Worm (Caenorhabditis elegans): ENCODE results near the gene srg-48.

The srg-48 gene

DNA sequence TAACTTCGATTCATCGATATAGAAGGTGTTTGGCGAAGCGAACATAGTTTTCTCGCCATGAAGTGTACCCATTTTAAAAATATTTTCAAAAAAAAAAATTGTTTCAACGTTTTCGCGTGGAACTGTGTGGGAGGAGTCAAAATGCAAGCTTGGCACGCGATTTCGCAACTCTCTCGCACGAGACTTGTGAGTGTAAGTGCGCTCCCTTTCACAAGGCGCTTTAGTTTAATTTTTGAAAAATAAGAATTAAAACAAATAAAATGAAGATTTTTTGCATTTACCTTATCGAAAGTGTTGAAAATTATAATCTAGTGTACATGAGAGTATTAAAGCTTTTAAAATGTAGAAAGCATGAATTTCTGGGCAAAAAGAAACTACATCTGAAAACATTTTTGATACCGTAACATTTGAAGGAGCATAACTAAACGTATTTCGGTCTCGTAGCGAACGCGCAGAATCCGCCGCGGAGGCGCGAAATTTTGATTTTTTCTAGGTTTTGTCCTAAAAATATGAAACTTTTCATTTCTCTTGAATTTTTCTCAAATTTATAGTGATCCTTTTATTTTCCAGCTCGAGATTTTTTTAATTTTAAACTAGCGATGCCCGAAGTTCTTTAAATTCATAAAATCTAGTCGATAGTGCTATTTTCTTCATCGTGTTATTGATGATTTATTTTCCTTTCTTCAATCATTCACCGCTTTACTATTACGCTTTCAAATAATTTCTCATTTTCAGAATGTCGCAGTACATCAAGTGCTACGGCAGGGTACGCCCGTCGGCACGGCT is 32.5 kb upstream of the srg-48 start, which contains the start of the genes cogc-2 and klp-18:
Gene cogc-2, minus strand, starts transcription at position 105 of the 786 bp plus-strand sequence.
Gene klp-18, plus strand, starts transcription at position 736 of the 786 bp plus-strand sequence.
- no peak for TF ChIP-seq mef-2 (tag; optimal IDR thresholded peaks at IDR 0.05)
- TF ChIP-seq unc-30 (tag; optimal IDR thresholded peaks at IDR 0.05) = no peak
- TF ChIP-seq lir-3 (tag; optimal IDR thresholded peaks at IDR 0.05; ENCODE audit: poor library complexity) = peak; percentile 74
- no peak for TF ChIP-seq nhr-237 (tag; optimal IDR thresholded peaks at IDR 0.05)
- peak; percentile 71 for TF ChIP-seq irx-1 (tag; optimal IDR thresholded peaks at IDR 0.05)
- TF ChIP-seq snpc-4 (tag; optimal IDR thresholded peaks at IDR 0.05) = peak; percentile 80
- TF ChIP-seq nhr-76 (tag; optimal IDR thresholded peaks at IDR 0.05) = peak; percentile 69
- no peak for TF ChIP-seq nhr-84 (tag; optimal IDR thresholded peaks at IDR 0.05)
- TF ChIP-seq hlh-4 (tag; optimal IDR thresholded peaks at IDR 0.05) = no peak
- no peak for TF ChIP-seq Y116A8C.19 (tag; optimal IDR thresholded peaks at IDR 0.05; ENCODE audit: borderline replicate concordance)
- no peak for TF ChIP-seq unc-62 (GFP tag; optimal IDR thresholded peaks at IDR 0.05)
- peak; percentile 96 for TF ChIP-seq unc-130 (tag; optimal IDR thresholded peaks at IDR 0.05)
- peak; percentile 63 for TF ChIP-seq sox-4 (tag; optimal IDR thresholded peaks at IDR 0.05)
- TF ChIP-seq nhr-20 (tag; optimal IDR thresholded peaks at IDR 0.05) = peak; percentile 85
- peak; percentile 83 for TF ChIP-seq xbp-1 (tag; optimal IDR thresholded peaks at IDR 0.05)
- TF ChIP-seq egl-13 (tag; optimal IDR thresholded peaks at IDR 0.05) = peak; percentile 74
- peak; percentile 63 for TF ChIP-seq hpl-2 (GFP tag; optimal IDR thresholded peaks at IDR 0.05)
- no peak for TF ChIP-seq C34B4.2 (tag; optimal IDR thresholded peaks at IDR 0.05)
- TF ChIP-seq swsn-7 (tag; optimal IDR thresholded peaks at IDR 0.05) = peak; percentile 83
- no peak for TF ChIP-seq aha-1 (tag; optimal IDR thresholded peaks at IDR 0.05)
- peak; percentile 50 for TF ChIP-seq elt-2 (tag; optimal IDR thresholded peaks at IDR 0.05)
- TF ChIP-seq efl-3 (GFP tag; optimal IDR thresholded peaks at IDR 0.05) = no peak
- TF ChIP-seq pag-3 (tag; optimal IDR thresholded peaks at IDR 0.05; ENCODE audit: borderline replicate concordance, insufficient read depth) = no peak
- TF ChIP-seq isw-1 (GFP tag; IDR thresholded peaks at IDR 0.05) = peak; percentile 73
- TF ChIP-seq fkh-4 (tag; optimal IDR thresholded peaks at IDR 0.05; ENCODE audit: borderline replicate concordance) = peak; percentile 9
- TF ChIP-seq ceh-90 (tag; optimal IDR thresholded peaks at IDR 0.05) = peak; percentile 12
- TF ChIP-seq efl-1 (optimal IDR thresholded peaks at IDR 0.05) = peak; percentile 96 to 97
- TF ChIP-seq efl-1 (GFP tag; optimal IDR thresholded peaks at IDR 0.05 in 1 of 2) = peak; percentile 95 to 99
- peak; percentile 67 for TF ChIP-seq fkh-8 (tag; optimal IDR thresholded peaks at IDR 0.05)
- peak; percentile 45 for TF ChIP-seq ceh-8 (GFP tag; optimal IDR thresholded peaks at IDR 0.05)
- peak; percentile 85 for TF ChIP-seq tbx-2 (tag; optimal IDR thresholded peaks at IDR 0.05)
- TF ChIP-seq zag-1 (tag; optimal IDR thresholded peaks at IDR 0.05) = no peak
- peak; percentile 32 for TF ChIP-seq pax-3 (tag; optimal IDR thresholded peaks at IDR 0.05)
- TF ChIP-seq sup-37 (GFP tag; optimal IDR thresholded peaks at IDR 0.05) = no peak
- peak; percentile 90 for TF ChIP-seq nhr-71 (tag; optimal IDR thresholded peaks at IDR 0.05)
- TF ChIP-seq ztf-4 (tag; optimal IDR thresholded peaks at IDR 0.05) = peak; percentile 62
- no peak for TF ChIP-seq ama-1 (optimal IDR thresholded peaks at IDR 0.05)
- peak; percentile 52 for TF ChIP-seq C04F5.9 (tag; optimal IDR thresholded peaks at IDR 0.05)
- TF ChIP-seq blmp-1 (tag; optimal IDR thresholded peaks at IDR 0.05) = peak; percentile 80
- TF ChIP-seq lin-39 (tag; optimal IDR thresholded peaks at IDR 0.05) = peak; percentile 75
- TF ChIP-seq rnt-1 (tag; optimal IDR thresholded peaks at IDR 0.05) = peak; percentile 93
- TF ChIP-seq ceh-63 (GFP tag; optimal IDR thresholded peaks at IDR 0.05) = no peak
- TF ChIP-seq fos-1 (tag; optimal IDR thresholded peaks at IDR 0.05) = peak; percentile 44
- peak; percentile 60; the same call in 1 of the 2 replicates for TF ChIP-seq ceh-88 (GFP tag; IDR thresholded peaks at IDR 0.05)
- TF ChIP-seq ces-1 (GFP tag; optimal IDR thresholded peaks at IDR 0.05) = no peak
- TF ChIP-seq aly-2 (tag; optimal IDR thresholded peaks at IDR 0.05) = no peak
- TF ChIP-seq ets-5 (GFP tag; IDR thresholded peaks at IDR 0.05) = no peak
- peak; percentile 91 for TF ChIP-seq snu-23 (GFP tag; optimal IDR thresholded peaks at IDR 0.05)
- TF ChIP-seq F16B12.6 (tag; optimal IDR thresholded peaks at IDR 0.05) = peak; percentile 50
- TF ChIP-seq ztf-11 (tag; optimal IDR thresholded peaks at IDR 0.05) = peak in 1 of 2 experiments; percentile 63
- TF ChIP-seq unc-98 (GFP tag; IDR thresholded peaks at IDR 0.05) = no peak
- peak; percentile 85 for TF ChIP-seq nhr-85 (tag)
- TF ChIP-seq jun-1 (tag; optimal IDR thresholded peaks at IDR 0.05) = peak; percentile 44
